Worm (Caenorhabditis elegans) whole organism, L3 larva: ENCODE results near the gene Y45G5AL.1.

Experiments
- fos-1 ChIP-seq: fragments of 150-350 bp; optimal IDR thresholded peaks from 2 replicates; lab custom pipeline; 2014; ENCODE audit warnings: missing biosample characterization, missing genetic modification characterization
- lin-39 ChIP-seq: fragments of 150-350 bp; optimal IDR thresholded peaks from 2 replicates; lab custom pipeline; 2018; ENCODE audit warnings: missing biosample characterization, missing genetic modification reagents, missing genetic modification characterization
- lsy-12 ChIP-seq: sonication (generic microtip); optimal IDR thresholded peaks from 2 replicates; lab custom pipeline; 2016; ENCODE audit warnings: mild to moderate bottlenecking, missing genetic modification characterization, missing compliant biosample characterization
- mdl-1 ChIP-seq: fragments of 150-350 bp; optimal IDR thresholded peaks from 2 replicates; lab custom pipeline; 2014; ENCODE audit warnings: missing biosample characterization, missing genetic modification characterization
- nfya-1 ChIP-seq: sonication (generic microtip); optimal IDR thresholded peaks from 2 replicates; lab custom pipeline; 2017; ENCODE audit warnings: missing genetic modification characterization, mild to moderate bottlenecking, missing compliant biosample characterization, antibody characterized with exemption, moderate library complexity; ENCODE audit not compliant: insufficient read depth
- nhr-237 ChIP-seq: fragments of 150-350 bp; optimal IDR thresholded peaks from 2 replicates; lab custom pipeline; 2014; ENCODE audit warnings: missing biosample characterization, missing genetic modification characterization
- pha-4 ChIP-seq: fragments of 150-350 bp; optimal IDR thresholded peaks from 2 replicates; lab custom pipeline; 2014; ENCODE audit warnings: missing biosample characterization, missing genetic modification reagents, missing genetic modification characterization
- tbx-2 ChIP-seq: sonication (generic microtip); optimal IDR thresholded peaks from 2 replicates; lab custom pipeline; 2016; ENCODE audit warnings: mild to moderate bottlenecking, missing genetic modification characterization, missing compliant biosample characterization
- unc-39 ChIP-seq: sonication (generic microtip); optimal IDR thresholded peaks from 4 replicates; lab custom pipeline; 2017; ENCODE audit warnings: missing biosample characterization, missing genetic modification characterization
- unc-62 ChIP-seq: fragments of 150-350 bp; sonication (generic microtip); optimal IDR thresholded peaks from 4 replicates; lab custom pipeline; 2014; ENCODE audit warnings: missing biosample characterization, missing genetic modification reagents, missing genetic modification characterization
- zag-1 ChIP-seq: fragments of 150-350 bp; optimal IDR thresholded peaks from 2 replicates; lab custom pipeline; 2014; ENCODE audit warnings: missing biosample characterization, missing genetic modification characterization

- no peak for TF ChIP-seq zag-1 (tag; lab: Kevin White, UChicago)
- TF ChIP-seq pha-4 (tag; lab: Kevin White, UChicago), result no peak
- TF ChIP-seq mdl-1 (tag; lab: Kevin White, UChicago), result no peak
- no peak for TF ChIP-seq nhr-237 (tag; lab: Kevin White, UChicago)
- no peak for TF ChIP-seq lin-39 (tag; lab: Kevin White, UChicago)
- no peak for TF ChIP-seq tbx-2 (tag; lab: Kevin White, UChicago)
- no peak for TF ChIP-seq lsy-12 (tag; lab: Kevin White, UChicago)
- TF ChIP-seq unc-39 (tag; lab: Kevin White, UChicago), result no peak
- no peak for TF ChIP-seq unc-62
- TF ChIP-seq nfya-1 (tag; lab: Kevin White, UChicago), result no peak
- TF ChIP-seq fos-1, result no peak
Observed at ce11 chrV:4116071-4116470, 28.2 kb upstream of the Y45G5AL.1 start, which contains the start of gene T05B4.8.
